Worm (Caenorhabditis elegans): ENCODE measurements around the gene pitr-5.

DNA sequence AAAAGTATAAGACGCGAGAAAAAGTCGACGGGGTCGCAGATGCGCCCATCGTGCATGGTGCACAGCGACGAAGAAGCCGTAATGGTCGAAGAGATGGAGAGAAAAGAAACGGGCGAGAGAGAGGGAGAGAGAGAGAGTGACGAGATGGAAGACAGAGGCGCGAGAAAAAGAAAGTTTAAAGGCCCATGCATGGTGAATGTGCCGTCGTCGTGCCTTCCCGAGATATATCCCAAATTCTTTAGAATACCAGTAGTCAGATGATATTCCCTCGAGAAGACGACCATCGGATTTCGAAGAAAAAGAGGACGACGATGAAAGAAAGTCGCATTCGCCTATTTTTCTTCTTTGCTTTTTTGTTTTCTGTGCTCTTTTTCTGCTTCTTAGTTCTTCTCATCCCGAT, 31.4 kb downstream of the pitr-5 start:
- no peak for TF ChIP-seq pqm-1 (tag; optimal IDR thresholded peaks at IDR 0.05)
- TF ChIP-seq nhr-28 (tag; optimal IDR thresholded peaks at IDR 0.05): no peak
- no peak for TF ChIP-seq ceh-82 (tag; optimal IDR thresholded peaks at IDR 0.05)
- TF ChIP-seq ceh-9 (tag; optimal IDR thresholded peaks at IDR 0.05): no peak
- TF ChIP-seq skn-1 (tag; optimal IDR thresholded peaks at IDR 0.05): no peak
- no peak for TF ChIP-seq jun-1 (tag; optimal IDR thresholded peaks at IDR 0.05)
- TF ChIP-seq egl-27 (tag; optimal IDR thresholded peaks at IDR 0.05): no peak
- no peak for TF ChIP-seq pha-4 (tag; optimal IDR thresholded peaks at IDR 0.05)
- no peak for TF ChIP-seq fos-1 (tag; optimal IDR thresholded peaks at IDR 0.05)
